Fruit fly (Drosophila melanogaster) whole organism, larva: Measurements from ENCODE around the gene CG15731.

Source experiments
- noc ChIP-seq: fragments of 200-800 bp; sonication (Bioruptor generic); optimal IDR thresholded peaks from 3 replicates; lab custom pipeline; 2019; ENCODE audit warnings: missing biosample characterization, mild to moderate bottlenecking, missing genetic modification characterization, moderate library complexity

The CG15731 gene

DNA sequence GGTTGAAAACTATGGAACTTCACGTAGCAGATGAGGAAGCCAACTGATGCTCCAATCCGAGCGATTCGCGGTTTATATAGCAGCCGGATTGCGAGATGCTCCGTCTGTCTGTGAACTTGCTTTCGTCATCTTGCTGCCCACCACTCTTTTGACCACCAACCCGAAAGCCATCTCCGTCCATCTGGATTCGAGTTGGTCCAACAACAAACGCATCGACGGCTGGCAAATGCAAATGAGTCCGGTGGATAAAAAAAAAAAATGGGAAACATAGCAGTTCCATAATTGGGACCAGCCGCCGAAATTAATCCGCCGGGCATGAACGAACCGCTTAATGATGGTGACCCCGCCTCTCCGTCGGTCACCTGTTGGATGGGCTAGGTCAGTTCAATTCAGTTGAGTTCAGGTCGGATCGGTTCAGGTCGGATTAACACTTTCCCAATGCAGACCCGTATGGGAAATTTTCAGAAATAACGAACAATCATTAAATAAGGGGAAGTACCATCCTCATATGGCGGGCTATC lies at the start of gene CG15731:
Gene CG15731, minus strand, starts transcription at position 51 of the 521 bp plus-strand sequence.
- no peak for TF ChIP-seq noc (tag; lab: Kevin White, UChicago)

- TF ChIP-seq noc (tag; lab: Kevin White, UChicago): no peak
Observed at dm6 chrX:12498101-12498500, 40.5 kb upstream of the CG15731 start.

dm6 chrX:12496930-12497329 lies 39.4 kb upstream of the CG15731 start, which contains the start of gene mdu:
TSS of gene mdu (plus strand) at chrX:12497188.
- no peak for TF ChIP-seq noc (tag; lab: Kevin White, UChicago)

- TF ChIP-seq noc (tag; lab: Kevin White, UChicago): no peak
Observed at dm6 chrX:12496497-12496896, 38.9 kb upstream of the CG15731 start, which contains the start of gene Mks1. TSS of gene Mks1 (minus strand) at chrX:12496597.

dm6 chrX:12489991-12490390 lies 32.4 kb upstream of the CG15731 start, which contains the start of gene Lsp1alpha:
TSS of gene Lsp1alpha (plus strand) at chrX:12490291.
- no peak for TF ChIP-seq noc (tag; lab: Kevin White, UChicago)

- TF ChIP-seq noc (tag; lab: Kevin White, UChicago): no peak
Observed at dm6 chrX:12487485-12487884, 29.9 kb upstream of the CG15731 start.

DNA sequence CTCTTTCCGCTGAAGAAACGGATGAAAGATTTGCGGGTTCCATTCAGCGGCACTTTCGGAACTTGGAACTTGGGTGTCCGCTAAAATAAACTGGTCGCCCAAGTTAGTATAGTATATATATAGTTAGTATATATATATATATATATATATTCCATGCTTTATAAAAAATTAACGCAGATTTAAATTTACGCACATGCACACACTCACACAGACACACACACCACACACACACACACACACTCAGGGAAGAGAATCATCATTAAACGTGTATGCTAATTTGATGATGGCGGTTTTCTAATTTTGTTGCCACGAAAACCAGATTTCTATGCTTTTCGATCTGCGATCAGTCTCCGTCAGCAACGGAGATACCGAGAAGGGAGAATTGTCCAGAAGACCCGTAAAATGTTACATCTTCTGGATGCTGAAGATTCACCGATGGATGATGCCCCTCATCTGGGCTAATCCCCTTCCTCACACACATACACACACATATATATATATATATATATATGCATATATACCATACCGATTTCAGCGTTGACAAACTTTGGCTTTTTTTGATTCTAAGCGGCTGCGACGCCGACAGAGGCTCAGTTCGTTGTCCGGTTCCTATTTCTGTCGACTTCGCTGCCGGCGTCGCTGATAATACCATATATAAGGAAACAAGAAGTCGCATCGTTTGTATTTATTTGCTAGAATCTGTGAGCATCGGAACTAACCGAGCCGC lies 28.9 kb upstream of the CG15731 start, which contains the start of gene Cpr11A:
Gene Cpr11A, plus strand, starts transcription at position 677 of the 727 bp plus-strand sequence.
- TF ChIP-seq noc (tag; lab: Kevin White, UChicago): no peak

- peak; percentile 58 for TF ChIP-seq noc (tag; lab: Kevin White, UChicago)
Observed at dm6 chrX:12480282-12480681, 22.7 kb upstream of the CG15731 start.

dm6 chrX:12473953-12474468 lies 16.4 kb upstream of the CG15731 start:
- peak; percentile 89 for TF ChIP-seq noc (tag; lab: Kevin White, UChicago)

DNA sequence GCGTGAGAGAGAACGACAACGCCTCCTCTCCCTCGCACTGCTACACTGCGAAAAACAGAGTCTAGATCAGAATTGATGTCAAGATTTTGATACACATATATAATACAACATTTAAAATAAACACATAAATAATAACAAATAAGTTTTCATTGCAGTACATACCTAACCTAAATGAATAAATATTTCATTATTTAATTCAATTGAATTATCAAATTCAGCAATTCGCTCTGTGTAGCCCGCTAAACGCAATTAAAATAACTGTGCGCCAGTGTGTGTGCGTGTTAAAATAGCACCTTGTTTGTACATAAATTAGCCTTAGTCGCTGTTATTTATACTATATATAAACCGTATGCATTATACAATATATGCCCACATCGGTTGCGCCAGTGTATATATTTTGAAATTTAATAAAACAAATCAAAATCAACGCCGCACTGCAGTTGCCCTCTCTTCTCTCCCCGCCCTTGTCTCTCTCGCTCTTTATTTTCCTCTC lies 14.7 kb upstream of the CG15731 start:
- peak; percentile 99 for TF ChIP-seq noc (tag; lab: Kevin White, UChicago)

DNA sequence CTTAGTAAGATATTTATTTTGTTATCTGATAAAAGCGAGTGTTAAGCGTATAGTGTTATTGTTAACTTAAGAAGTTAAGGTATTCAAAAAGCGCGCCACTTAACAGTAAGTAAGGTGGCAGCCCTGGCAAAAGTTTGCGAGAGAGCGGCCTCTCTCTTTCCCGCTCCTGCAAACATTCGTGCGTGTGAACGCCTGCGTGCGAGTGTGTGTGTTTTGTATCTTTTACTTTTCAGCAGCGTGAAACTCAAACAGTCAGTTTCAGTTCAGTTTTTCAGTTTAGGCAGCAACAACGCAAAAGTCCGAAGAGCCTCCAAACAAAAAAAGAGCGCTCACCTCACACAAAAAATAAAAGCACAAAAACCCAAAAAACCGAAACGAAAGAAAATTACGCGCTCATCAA lies 13.8 kb upstream of the CG15731 start:
- no peak for TF ChIP-seq noc (tag; lab: Kevin White, UChicago)

- peak; percentile 56 for TF ChIP-seq noc (tag; lab: Kevin White, UChicago)
Observed at dm6 chrX:12470187-12470931, 12.8 kb upstream of the CG15731 start.

dm6 chrX:12469778-12470177 lies 12.2 kb upstream of the CG15731 start:
- peak; percentile 70 for TF ChIP-seq noc (tag; lab: Kevin White, UChicago)

- TF ChIP-seq noc (tag; lab: Kevin White, UChicago): no peak
Observed at dm6 chrX:12469172-12469571, 11.6 kb upstream of the CG15731 start.

DNA sequence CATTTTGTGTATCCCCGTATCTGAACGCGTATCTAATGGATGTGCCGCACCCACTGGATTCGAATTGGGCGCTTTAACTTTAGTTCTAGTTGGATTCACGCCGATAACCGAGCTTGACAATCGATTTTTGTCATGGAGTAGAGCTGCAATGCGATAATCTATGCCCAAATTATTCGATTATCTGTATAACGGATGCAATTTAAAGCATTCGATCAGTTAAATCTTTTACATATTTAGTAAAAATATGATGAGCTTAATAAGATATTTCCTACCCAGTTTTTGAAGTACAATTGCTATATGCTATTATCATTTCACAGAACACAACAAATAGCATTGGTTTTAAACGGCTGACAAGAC lies 9.7 kb upstream of the CG15731 start:
- TF ChIP-seq noc (tag; lab: Kevin White, UChicago): no peak
